Fruit fly (Drosophila melanogaster) whole organism, adult: ENCODE data around the gene eIF4A.

Source experiments
- CG11617 ChIP-seq: fragments of 200-800 bp; sonication (Bioruptor generic); optimal IDR thresholded peaks from 2 replicates; lab custom pipeline; 2017; ENCODE audit warnings: mild to moderate bottlenecking, missing biosample characterization, missing genetic modification reagents, missing genetic modification characterization
- CG14711 ChIP-seq: fragments of 200-800 bp; sonication (Bioruptor generic); optimal IDR thresholded peaks from 2 replicates; lab custom pipeline; 2018; ENCODE audit warnings: missing biosample characterization, mild to moderate bottlenecking, missing genetic modification characterization, moderate library complexity
- CG1620 ChIP-seq: fragments of 200-800 bp; sonication (Bioruptor generic); optimal IDR thresholded peaks from 2 replicates; lab custom pipeline; 2016; ENCODE audit warnings: missing biosample characterization, missing genetic modification characterization
- CG33017 ChIP-seq: fragments of 200-800 bp; sonication (Bioruptor generic); optimal IDR thresholded peaks from 2 replicates; lab custom pipeline; 2018; ENCODE audit warnings: missing biosample characterization, mild to moderate bottlenecking, missing genetic modification characterization, moderate library complexity
- CG5204 ChIP-seq: fragments of 200-800 bp; sonication (Bioruptor generic); optimal IDR thresholded peaks from 2 replicates; lab custom pipeline; 2016; ENCODE audit warnings: missing biosample characterization, missing genetic modification characterization
- Crg-1 ChIP-seq: fragments of 200-800 bp; sonication (Bioruptor generic); optimal IDR thresholded peaks from 2 replicates; lab custom pipeline; 2016; ENCODE audit warnings: missing biosample characterization, missing genetic modification characterization
- Mnt ChIP-seq: fragments of 200-800 bp; sonication (Bioruptor generic); optimal IDR thresholded peaks from 2 replicates; lab custom pipeline; 2016; ENCODE audit warnings: missing biosample characterization, mild to moderate bottlenecking, missing genetic modification characterization
- cic ChIP-seq: fragments of 200-800 bp; sonication (Bioruptor generic); optimal IDR thresholded peaks from 2 replicates; lab custom pipeline; 2017; ENCODE audit warnings: missing biosample characterization, mild to moderate bottlenecking, missing genetic modification characterization, moderate library complexity
- cnc ChIP-seq, 2 experiments: fragments of >200 bp; optimal IDR thresholded peaks; 2 replicates each; lab custom pipeline; 2017
- ovo ChIP-seq: fragments of 200-800 bp; sonication (Bioruptor generic); optimal IDR thresholded peaks from 2 replicates; lab custom pipeline; 2016; ENCODE audit warnings: missing biosample characterization, missing genetic modification characterization
- tj ChIP-seq: fragments of 200-800 bp; sonication (Bioruptor generic); optimal IDR thresholded peaks from 3 replicates; lab custom pipeline; 2017; ENCODE audit warnings: missing biosample characterization, mild to moderate bottlenecking, missing genetic modification characterization, moderate library complexity

dm6 chr2L:5964211-5964610 lies 17.4 kb upstream of the eIF4A start:
- TF ChIP-seq CG14711 (tag; lab: Kevin White, UChicago) (no peak), CG1620 (GFP tag; lab: Kevin White, UChicago) (no peak), cnc (optimal IDR thresholded peaks at IDR 0.05; lab: Kevin White, UChicago) (no peak), CG11617 (GFP tag; lab: Kevin White, UChicago) (no peak), CG5204 (GFP tag; lab: Kevin White, UChicago) (no peak), Mnt (GFP tag; lab: Kevin White, UChicago) (no peak), cic (GFP tag; lab: Kevin White, UChicago) (no peak), CG33017 (tag; lab: Kevin White, UChicago) (no peak), Crg-1 (GFP tag; lab: Kevin White, UChicago) (no peak), ovo (GFP tag; lab: Kevin White, UChicago) (no peak), tj (peak; percentile 94)
